Worm (Caenorhabditis elegans) whole organism, mixed stage, embryonic: ENCODE data around the gene K08F8.7.

Experiments
- ces-1 ChIP-seq: fragments of 150-350 bp; optimal IDR thresholded peaks from 2 replicates; lab custom pipeline; 2014; ENCODE audit warnings: missing biosample characterization, missing genetic modification reagents, missing genetic modification characterization
- lin-32 ChIP-seq: fragments of 200-800 bp; sonication (Bioruptor generic); optimal IDR thresholded peaks from 2 replicates; lab custom pipeline; 2018; ENCODE audit warnings: mild to moderate bottlenecking, missing genetic modification characterization, missing compliant biosample characterization
- nhr-237 ChIP-seq: fragments of 150-350 bp; optimal IDR thresholded peaks from 2 replicates; lab custom pipeline; 2014; ENCODE audit warnings: missing biosample characterization, missing genetic modification characterization
- nhr-76 ChIP-seq: sonication (generic microtip); optimal IDR thresholded peaks from 2 replicates; lab custom pipeline; 2017; ENCODE audit warnings: missing biosample characterization, missing genetic modification characterization
- unc-39 ChIP-seq: fragments of 150-350 bp; optimal IDR thresholded peaks from 2 replicates; lab custom pipeline; 2014; ENCODE audit warnings: missing biosample characterization, missing genetic modification characterization
- unc-62 ChIP-seq: fragments of 150-350 bp; optimal IDR thresholded peaks from 2 replicates; lab custom pipeline; 2014; ENCODE audit warnings: missing biosample characterization, missing genetic modification reagents, missing genetic modification characterization

DNA sequence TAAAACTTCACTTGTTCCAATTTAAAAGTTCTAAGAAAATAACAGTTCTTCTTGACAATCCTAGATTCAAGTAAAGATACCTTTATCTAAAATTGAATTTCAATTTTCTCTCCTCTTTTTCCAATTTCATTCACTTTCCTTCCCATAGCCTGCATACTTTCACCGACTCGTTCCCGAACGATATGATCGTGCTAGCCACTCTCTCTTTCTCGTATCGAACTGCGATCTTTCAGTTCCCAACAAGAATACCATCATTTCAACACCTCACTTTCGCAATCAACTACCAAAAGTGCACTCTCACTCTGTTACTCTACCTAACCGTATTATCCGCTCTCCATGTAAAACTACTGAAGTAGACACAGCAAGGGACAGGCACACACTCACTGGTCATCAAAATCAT is 5.1 kb downstream of the K08F8.7 start:
- TF ChIP-seq lin-32 (GFP tag; lab: Kevin White, UChicago) (no peak), ces-1 (GFP tag; lab: Kevin White, UChicago) (no peak), unc-39 (no peak), nhr-237 (tag; lab: Kevin White, UChicago) (no peak), nhr-76 (tag; lab: Kevin White, UChicago) (no peak), unc-62 (GFP tag; lab: Kevin White, UChicago) (no peak)
